Worm (Caenorhabditis elegans): ENCODE measurements around the gene grl-8.

ce11 chrV:6744774-6745173 is 11.9 kb upstream of the grl-8 start, which contains the start of gene T25F10.3:
- TF ChIP-seq hmg-20 (GFP tag; IDR thresholded peaks at IDR 0.05): no peak
- no peak for TF ChIP-seq sdz-38 (tag; optimal IDR thresholded peaks at IDR 0.05)
- no peak for TF ChIP-seq sptf-2 (GFP tag; optimal IDR thresholded peaks at IDR 0.05)
- no peak for TF ChIP-seq ccch-3 (GFP tag; optimal IDR thresholded peaks at IDR 0.05)

Data from whole organism, young adult.